Fruit fly (Drosophila melanogaster) whole organism, prepupa: ENCODE data around the gene Pgant5.

Source experiments
- CG11762 ChIP-seq: fragments of 200-800 bp; sonication (Bioruptor generic); optimal IDR thresholded peaks from 3 replicates; lab custom pipeline; 2016; ENCODE audit warnings: missing biosample characterization, missing genetic modification characterization; ENCODE audit not compliant: insufficient read depth
- CG11902 ChIP-seq: fragments of 200-800 bp; sonication (Bioruptor generic); optimal IDR thresholded peaks from 3 replicates; lab custom pipeline; 2016; ENCODE audit warnings: missing biosample characterization, missing genetic modification characterization
- Eip93F ChIP-seq: fragments of 200-800 bp; sonication (Bioruptor generic); optimal IDR thresholded peaks from 2 replicates; lab custom pipeline; 2016; ENCODE audit warnings: missing biosample characterization, mild to moderate bottlenecking, missing genetic modification characterization
- eg ChIP-seq: fragments of 200-800 bp; sonication (Bioruptor generic); IDR thresholded peaks from 3 replicates; pipeline ENCODE4 v1.3.6; 2022; ENCODE audit warnings: missing biosample characterization, missing genetic modification characterization
- esn ChIP-seq: fragments of 200-800 bp; sonication (Bioruptor generic); optimal IDR thresholded peaks from 2 replicates; lab custom pipeline; 2016; ENCODE audit warnings: missing biosample characterization, mild to moderate bottlenecking, missing genetic modification characterization, moderate library complexity
- fd85E ChIP-seq: fragments of 200-800 bp; sonication (Bioruptor generic); optimal IDR thresholded peaks from 3 replicates; lab custom pipeline; 2016; ENCODE audit warnings: missing biosample characterization, missing genetic modification characterization

dm6 chr2L:5060515-5060914 is 32.9 kb downstream of the Pgant5 start, which contains the start of gene qtc:
- TF ChIP-seq CG11902 (GFP tag; lab: Kevin White, UChicago) (no peak), fd85E (GFP tag; lab: Kevin White, UChicago) (no peak), esn (GFP tag; lab: Kevin White, UChicago) (no peak), eg (no peak), CG11762 (GFP tag; lab: Kevin White, UChicago) (no peak), Eip93F (GFP tag; lab: Kevin White, UChicago) (no peak)
